Worm (Caenorhabditis elegans) whole organism, L4 larva: ENCODE results near the gene T07D4.2.

Experiments
- ceh-44 ChIP-seq: fragments of 200-800 bp; sonication (Bioruptor generic); IDR thresholded peaks from 2 replicates; pipeline ENCODE4 v1.3.6; 2022; ENCODE audit warnings: missing genetic modification reagents, missing genetic modification characterization, missing compliant biosample characterization
- lin-1 ChIP-seq: fragments of 200-800 bp; sonication (Bioruptor generic); IDR thresholded peaks from 2 replicates; pipeline ENCODE4 v1.3.6; 2022; ENCODE audit warnings: missing genetic modification reagents, missing genetic modification characterization, missing compliant biosample characterization
- skn-1 ChIP-seq: fragments of 150-350 bp; optimal IDR thresholded peaks from 2 replicates; lab custom pipeline; 2014; ENCODE audit warnings: missing biosample characterization, missing genetic modification characterization
- zag-1 ChIP-seq: fragments of 150-350 bp; optimal IDR thresholded peaks from 2 replicates; lab custom pipeline; 2014; ENCODE audit warnings: missing biosample characterization, missing genetic modification characterization
- zfp-3 ChIP-seq: fragments of 200-800 bp; sonication (Bioruptor generic); conservative IDR thresholded peaks from 2 replicates; pipeline ENCODE4 v1.3.6; 2022; ENCODE audit warnings: missing genetic modification reagents, missing genetic modification characterization, missing compliant biosample characterization

DNA sequence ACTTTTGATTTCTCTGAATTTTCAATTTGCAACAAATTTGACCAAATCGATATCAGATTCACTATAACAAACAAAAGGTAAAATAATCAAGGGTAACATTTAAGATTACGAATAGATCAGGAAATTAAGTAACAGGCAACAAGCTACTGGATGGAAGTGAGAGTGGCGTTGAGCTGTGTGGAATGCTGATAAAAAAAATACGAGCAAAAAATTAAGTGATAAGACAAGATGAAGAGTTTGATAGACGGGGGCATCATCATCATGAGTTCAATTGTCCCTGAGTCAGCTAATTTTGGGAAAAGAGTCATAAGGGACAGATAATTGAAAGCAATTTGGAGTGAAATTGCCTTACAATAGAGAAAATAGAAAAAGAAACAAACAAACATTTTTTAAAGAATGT, 6.9 kb downstream of the T07D4.2 start:
- no peak for TF ChIP-seq skn-1 (tag; lab: Kevin White, UChicago)
- TF ChIP-seq ceh-44 (GFP tag; lab: Robert Waterston, UW): no peak
- TF ChIP-seq zag-1 (tag; lab: Kevin White, UChicago): no peak
- no peak for TF ChIP-seq lin-1 (GFP tag; lab: Robert Waterston, UW)
- no peak for TF ChIP-seq zfp-3 (GFP tag; lab: Robert Waterston, UW)
